Fruit fly (Drosophila melanogaster): ENCODE measurements around the gene CBP.

Gene CBP

dm6 chrX:7291850-7292499 lies 45.2 kb upstream of the CBP start (continued):
- peak; percentile 63 for TF ChIP-seq spab (GFP tag; optimal IDR thresholded peaks at IDR 0.05)
- TF ChIP-seq CG11902 (GFP tag; optimal IDR thresholded peaks at IDR 0.05), result peak; percentile 40
- peak; percentile 81 for TF ChIP-seq esn (GFP tag; optimal IDR thresholded peaks at IDR 0.05)
- TF ChIP-seq CG11294 (GFP tag; IDR thresholded peaks at IDR 0.05), result 0 out of 2 replicates have a peak, but pooled peaks have one; percentile 14
- peak; percentile 39; the same call in 1 of the 2 replicates for TF ChIP-seq Gug (GFP tag; IDR thresholded peaks at IDR 0.05)
- peak; percentile 68 for TF ChIP-seq lz (GFP tag; optimal IDR thresholded peaks at IDR 0.05)
- peak; percentile 72 for TF ChIP-seq Eip75B (GFP tag; optimal IDR thresholded peaks at IDR 0.05)
- peak; percentile 56 for TF ChIP-seq cyc (GFP tag; optimal IDR thresholded peaks at IDR 0.05)
- peak; percentile 82 for TF ChIP-seq CG6808 (GFP tag; optimal IDR thresholded peaks at IDR 0.05)

- TF ChIP-seq ss (GFP tag; optimal IDR thresholded peaks at IDR 0.05), result peak; percentile 80 to 87
- TF ChIP-seq CG7368 (GFP tag; optimal IDR thresholded peaks at IDR 0.05), result peak; percentile 82
- TF ChIP-seq CG11294 (GFP tag; IDR thresholded peaks at IDR 0.05), result peak; percentile 80
- peak; percentile 90 for TF ChIP-seq dsx (GFP tag; optimal IDR thresholded peaks at IDR 0.05; ENCODE audit: poor library complexity, severe bottlenecking)
- peak; percentile 88 for TF ChIP-seq CG10669 (GFP tag; optimal IDR thresholded peaks at IDR 0.05)
- peak; percentile 91 for TF ChIP-seq OdsH (GFP tag; optimal IDR thresholded peaks at IDR 0.05)
- TF ChIP-seq CG3032 (tag; optimal IDR thresholded peaks at IDR 0.05), result peak; percentile 85
- TF ChIP-seq CG11902 (GFP tag; optimal IDR thresholded peaks at IDR 0.05), result peak; percentile 82
- TF ChIP-seq Lpt (GFP tag; optimal IDR thresholded peaks at IDR 0.05), result peak; percentile 81
- TF ChIP-seq CG16779 (tag; optimal IDR thresholded peaks at IDR 0.05), result peak; percentile 68
- TF ChIP-seq Eip78C (GFP tag), result peak; percentile 95
- TF ChIP-seq Ets21C (GFP tag; optimal IDR thresholded peaks at IDR 0.05), result peak; percentile 83
- peak; percentile 85 for TF ChIP-seq CG1621 (tag; optimal IDR thresholded peaks at IDR 0.05)
- TF ChIP-seq Sox15 (GFP tag; optimal IDR thresholded peaks at IDR 0.05), result peak; percentile 81
- peak; percentile 82 for TF ChIP-seq lz (GFP tag; optimal IDR thresholded peaks at IDR 0.05)
- peak; percentile 64 for TF ChIP-seq vri (GFP tag; optimal IDR thresholded peaks at IDR 0.05)
- TF ChIP-seq Eip93F (GFP tag; optimal IDR thresholded peaks at IDR 0.05), result peak; percentile 33
- TF ChIP-seq CG11762 (GFP tag; optimal IDR thresholded peaks at IDR 0.05; ENCODE audit: insufficient read depth), result peak; percentile 72
- peak; percentile 75 for TF ChIP-seq achi (GFP tag; optimal IDR thresholded peaks at IDR 0.05)
- TF ChIP-seq fkh (GFP tag; optimal IDR thresholded peaks at IDR 0.05), result peak; percentile 39
- peak; percentile 63 for TF ChIP-seq Blimp-1 (GFP tag; optimal IDR thresholded peaks at IDR 0.05)
- TF ChIP-seq svp (GFP tag), result peak; percentile 90
- TF ChIP-seq CG6792 (GFP tag; optimal IDR thresholded peaks at IDR 0.05), result peak; percentile 84
- peak; percentile 80 for TF ChIP-seq CG6276 (GFP tag; optimal IDR thresholded peaks at IDR 0.05)
- TF ChIP-seq CG6854 (GFP tag; optimal IDR thresholded peaks at IDR 0.05), result peak; percentile 60
- TF ChIP-seq Ets96B (tag; optimal IDR thresholded peaks at IDR 0.05), result peak; percentile 82
- TF ChIP-seq CG34406 (GFP tag; optimal IDR thresholded peaks at IDR 0.05), result peak; percentile 75
- peak; percentile 79 for TF ChIP-seq Hr4 (GFP tag; optimal IDR thresholded peaks at IDR 0.05)
- peak; percentile 78 for TF ChIP-seq dac (GFP tag; optimal IDR thresholded peaks at IDR 0.05)
- peak; percentile 93 for TF ChIP-seq eg (GFP tag; IDR thresholded peaks at IDR 0.05)
- TF ChIP-seq fd85E (GFP tag; optimal IDR thresholded peaks at IDR 0.05), result peak; percentile 15
- peak; percentile 94 for TF ChIP-seq CG6163 (GFP tag; IDR thresholded peaks at IDR 0.05)
- TF ChIP-seq Gug (GFP tag; IDR thresholded peaks at IDR 0.05), result peak; percentile 89
- TF ChIP-seq net (GFP tag; optimal IDR thresholded peaks at IDR 0.05), result peak; percentile 72
- TF ChIP-seq CG15336 (GFP tag; IDR thresholded peaks at IDR 0.05), result peak; percentile 90
- TF ChIP-seq esn (GFP tag; optimal IDR thresholded peaks at IDR 0.05), result peak; percentile 83
- peak; percentile 86 for TF ChIP-seq CG3919 (GFP tag; optimal IDR thresholded peaks at IDR 0.05)
- TF ChIP-seq CG31627 (GFP tag; optimal IDR thresholded peaks at IDR 0.05), result peak; percentile 87
- peak; percentile 86 for TF ChIP-seq Met (GFP tag; optimal IDR thresholded peaks at IDR 0.05)
- peak; percentile 73 for TF ChIP-seq CG8319 (GFP tag; optimal IDR thresholded peaks at IDR 0.05)
- TF ChIP-seq CG8632 (GFP tag; optimal IDR thresholded peaks at IDR 0.05), result peak; percentile 76
- peak; percentile 82 for TF ChIP-seq CG32006 (GFP tag; optimal IDR thresholded peaks at IDR 0.05)
These were observed 43.8 kb upstream of the CBP start for dm6 chrX:7293133-7293873.

All from whole organism, prepupa.